ENCODE assay signal across 2 fruit fly cellular contexts in genomic region chrX:13277580-13278467, dm6.
TF ChIP-seq lines count a peak whose summit lies in the region.

No protein-coding gene starts in this region.

TF ChIP-seq in whole organism, embryonic, 481 proteins besides CTCF, POLR2A, EP300 and RAD21 (continued from another document and continues in another):
- TF ChIP-seq jumu (GFP tag; optimal IDR thresholded peaks at IDR 0.05; lab: Kevin White, UChicago): no peak
- TF ChIP-seq lbe (GFP tag; optimal IDR thresholded peaks at IDR 0.05; lab: Kevin White, UChicago): peak; percentile 34
- no peak for TF ChIP-seq pzg (GFP tag; optimal IDR thresholded peaks at IDR 0.05; lab: Kevin White, UChicago)
- TF ChIP-seq dmrt99B (tag; optimal IDR thresholded peaks at IDR 0.05; lab: Kevin White, UChicago): peak; percentile 25
- no peak for TF ChIP-seq CG14667 (GFP tag; IDR thresholded peaks at IDR 0.05; lab: Robert Waterston, UW)
- TF ChIP-seq sna (GFP tag; IDR thresholded peaks at IDR 0.05; lab: Robert Waterston, UW; ENCODE audit: partially characterized antibody): no peak
- TF ChIP-seq odd (GFP tag; optimal IDR thresholded peaks at IDR 0.05; lab: Kevin White, UChicago): no peak
- TF ChIP-seq CG6175 (GFP tag; IDR thresholded peaks at IDR 0.05; lab: Robert Waterston, UW): no peak
- no peak for TF ChIP-seq ewg (GFP tag; optimal IDR thresholded peaks at IDR 0.05; lab: Kevin White, UChicago)
- no peak for TF ChIP-seq CG11560 (tag; IDR thresholded peaks at IDR 0.05; lab: Robert Waterston, UW)
- TF ChIP-seq CoRest (tag; optimal IDR thresholded peaks at IDR 0.05; lab: Kevin White, UChicago): no peak
- TF ChIP-seq p53 (GFP tag; optimal IDR thresholded peaks at IDR 0.05; lab: Kevin White, UChicago): no peak
- TF ChIP-seq NC2α (GFP tag; optimal IDR thresholded peaks at IDR 0.05; lab: Kevin White, UChicago): no peak
- no peak for TF ChIP-seq slou (GFP tag; optimal IDR thresholded peaks at IDR 0.05; lab: Kevin White, UChicago)
- no peak for TF ChIP-seq jigr1 (GFP tag; IDR thresholded peaks at IDR 0.05; lab: Robert Waterston, UW)
- TF ChIP-seq Taf1 (GFP tag; IDR thresholded peaks at IDR 0.05; lab: Robert Waterston, UW): no peak
- peak; percentile 34 for TF ChIP-seq CG18262 (tag; optimal IDR thresholded peaks at IDR 0.05; lab: Kevin White, UChicago)
- TF ChIP-seq ase (GFP tag; IDR thresholded peaks at IDR 0.05; lab: Robert Waterston, UW): no peak
- TF ChIP-seq usp (GFP tag; optimal IDR thresholded peaks at IDR 0.05; lab: Kevin White, UChicago): no peak
- TF ChIP-seq CG12391 (tag; optimal IDR thresholded peaks at IDR 0.05; lab: Kevin White, UChicago): peak; percentile 30
- no peak for TF ChIP-seq al (GFP tag; IDR thresholded peaks at IDR 0.05; lab: Robert Waterston, UW)
- peak; percentile 38 for TF ChIP-seq CG11504 (tag; optimal IDR thresholded peaks at IDR 0.05; lab: Kevin White, UChicago)
- TF ChIP-seq dmrt11E (tag; optimal IDR thresholded peaks at IDR 0.05; lab: Kevin White, UChicago): peak; percentile 44
- no peak for TF ChIP-seq Ssrp (tag; optimal IDR thresholded peaks at IDR 0.05; lab: Kevin White, UChicago)
- TF ChIP-seq Rx (GFP tag; IDR thresholded peaks at IDR 0.05; lab: Robert Waterston, UW): no peak
- TF ChIP-seq psq (GFP tag; optimal IDR thresholded peaks at IDR 0.05; lab: Kevin White, UChicago): no peak
- no peak for TF ChIP-seq CG9437 (GFP tag; optimal IDR thresholded peaks at IDR 0.05; lab: Kevin White, UChicago)
- TF ChIP-seq CG18476 (GFP tag; optimal IDR thresholded peaks at IDR 0.05; lab: Kevin White, UChicago): no peak
- no peak for TF ChIP-seq CG17802 (tag; optimal IDR thresholded peaks at IDR 0.05; lab: Kevin White, UChicago)
- TF ChIP-seq Hey (tag; optimal IDR thresholded peaks at IDR 0.05; lab: Kevin White, UChicago): no peak
- peak; percentile 32 for TF ChIP-seq phol (tag; optimal IDR thresholded peaks at IDR 0.05; lab: Kevin White, UChicago)
- TF ChIP-seq gro (GFP tag; optimal IDR thresholded peaks at IDR 0.05; lab: Kevin White, UChicago): no peak
- no peak for TF ChIP-seq CG2202 (tag; optimal IDR thresholded peaks at IDR 0.05; lab: Kevin White, UChicago)
- no peak for TF ChIP-seq CG14710 (tag; optimal IDR thresholded peaks at IDR 0.05; lab: Kevin White, UChicago)
- TF ChIP-seq CG11085 (GFP tag; IDR thresholded peaks at IDR 0.05; lab: Robert Waterston, UW): no peak
- TF ChIP-seq nmo (GFP tag; optimal IDR thresholded peaks at IDR 0.05; lab: Kevin White, UChicago): no peak
- TF ChIP-seq CG18764 (GFP tag; optimal IDR thresholded peaks at IDR 0.05; lab: Kevin White, UChicago): no peak
- no peak for TF ChIP-seq CG12071 (GFP tag; optimal IDR thresholded peaks at IDR 0.05; lab: Kevin White, UChicago)
- TF ChIP-seq wek (GFP tag; optimal IDR thresholded peaks at IDR 0.05; lab: Kevin White, UChicago): no peak
- TF ChIP-seq Sry-β (GFP tag; optimal IDR thresholded peaks at IDR 0.05; lab: Kevin White, UChicago): no peak
- peak; percentile 24 for TF ChIP-seq CG13624 (GFP tag; optimal IDR thresholded peaks at IDR 0.05; lab: Kevin White, UChicago)
- TF ChIP-seq CG15011 (GFP tag; optimal IDR thresholded peaks at IDR 0.05; lab: Kevin White, UChicago): no peak
- no peak for TF ChIP-seq CG6765 (GFP tag; optimal IDR thresholded peaks at IDR 0.05; lab: Kevin White, UChicago)
- no peak for TF ChIP-seq Blimp-1 (GFP tag; optimal IDR thresholded peaks at IDR 0.05; lab: Kevin White, UChicago)
- TF ChIP-seq CG7928 (GFP tag; optimal IDR thresholded peaks at IDR 0.05; lab: Kevin White, UChicago): no peak
- TF ChIP-seq CG4360 (GFP tag; IDR thresholded peaks at IDR 0.05; lab: Robert Waterston, UW): no peak
- TF ChIP-seq Mrtf (GFP tag; IDR thresholded peaks at IDR 0.05; lab: Robert Waterston, UW): no peak
- no peak for TF ChIP-seq tap (tag; optimal IDR thresholded peaks at IDR 0.05; lab: Kevin White, UChicago)
- TF ChIP-seq CG18599 (GFP tag; optimal IDR thresholded peaks at IDR 0.05; lab: Kevin White, UChicago): no peak
- TF ChIP-seq CG3838 (GFP tag; optimal IDR thresholded peaks at IDR 0.05; lab: Kevin White, UChicago): no peak
- TF ChIP-seq tx (GFP tag; optimal IDR thresholded peaks at IDR 0.05; lab: Kevin White, UChicago): no peak
- no peak for TF ChIP-seq CG4617 (GFP tag; optimal IDR thresholded peaks at IDR 0.05; lab: Kevin White, UChicago; ENCODE audit: borderline replicate concordance)
- no peak for TF ChIP-seq gce (GFP tag; IDR thresholded peaks at IDR 0.05; lab: Robert Waterston, UW)
- no peak for TF ChIP-seq CG15269 (tag; optimal IDR thresholded peaks at IDR 0.05; lab: Kevin White, UChicago)
- no peak for TF ChIP-seq CG8281 (tag; optimal IDR thresholded peaks at IDR 0.05; lab: Kevin White, UChicago)
- TF ChIP-seq CG13424 (tag; optimal IDR thresholded peaks at IDR 0.05; lab: Kevin White, UChicago): peak; percentile 33
- 0 out of 2 replicates have a peak, but pooled peaks have one; percentile 11 for TF ChIP-seq NFAT (GFP tag; IDR thresholded peaks at IDR 0.05; lab: Robert Waterston, UW)
- TF ChIP-seq knrl (GFP tag; IDR thresholded peaks at IDR 0.05; lab: Robert Waterston, UW; ENCODE audit: partially characterized antibody): no peak
- no peak for TF ChIP-seq stwl (tag; optimal IDR thresholded peaks at IDR 0.05; lab: Kevin White, UChicago)
- TF ChIP-seq grn (GFP tag; optimal IDR thresholded peaks at IDR 0.05; lab: Kevin White, UChicago): no peak
- no peak for TF ChIP-seq Scr (GFP tag; IDR thresholded peaks at IDR 0.05; lab: Robert Waterston, UW; ENCODE audit: partially characterized antibody)
- TF ChIP-seq sr (GFP tag; IDR thresholded peaks at IDR 0.05; lab: Robert Waterston, UW): 0 out of 3 replicates have a peak, but pooled peaks have one; percentile 3
- TF ChIP-seq fu2 (GFP tag; optimal IDR thresholded peaks at IDR 0.05; lab: Kevin White, UChicago): no peak
- TF ChIP-seq CG2712 (tag; optimal IDR thresholded peaks at IDR 0.05; lab: Kevin White, UChicago): peak; percentile 47
- no peak for TF ChIP-seq shn (GFP tag; optimal IDR thresholded peaks at IDR 0.05; lab: Kevin White, UChicago)
- TF ChIP-seq Fer1 (GFP tag; optimal IDR thresholded peaks at IDR 0.05; lab: Kevin White, UChicago): no peak
- TF ChIP-seq Hmr (GFP tag; optimal IDR thresholded peaks at IDR 0.05; lab: Kevin White, UChicago): no peak
- no peak for TF ChIP-seq CG14965 (GFP tag; optimal IDR thresholded peaks at IDR 0.05; lab: Kevin White, UChicago; ENCODE audit: borderline replicate concordance)
- TF ChIP-seq dm (GFP tag; optimal IDR thresholded peaks at IDR 0.05; lab: Kevin White, UChicago): no peak

TF ChIP-seq in whole organism, prepupa, 60 proteins besides CTCF, POLR2A, EP300 and RAD21 (continued from another document):
- TF ChIP-seq acj6 (GFP tag; optimal IDR thresholded peaks at IDR 0.05; lab: Kevin White, UChicago) (peak; percentile 42), CG3919 (GFP tag; optimal IDR thresholded peaks at IDR 0.05; lab: Kevin White, UChicago) (peak; percentile 67), CG3032 (tag; optimal IDR thresholded peaks at IDR 0.05; lab: Kevin White, UChicago) (no peak), Sox14 (GFP tag; optimal IDR thresholded peaks at IDR 0.05; lab: Kevin White, UChicago) (no peak), vri (GFP tag; optimal IDR thresholded peaks at IDR 0.05; lab: Kevin White, UChicago) (peak; percentile 48), CG16779 (tag; optimal IDR thresholded peaks at IDR 0.05; lab: Kevin White, UChicago) (no peak), esn (GFP tag; optimal IDR thresholded peaks at IDR 0.05; lab: Kevin White, UChicago) (peak; percentile 49), Ets21C (GFP tag; optimal IDR thresholded peaks at IDR 0.05; lab: Kevin White, UChicago) (peak; percentile 23), Smox (GFP tag; optimal IDR thresholded peaks at IDR 0.05; lab: Kevin White, UChicago) (peak; percentile 55), cyc (GFP tag; optimal IDR thresholded peaks at IDR 0.05; lab: Kevin White, UChicago) (peak; percentile 74), achi (GFP tag; optimal IDR thresholded peaks at IDR 0.05; lab: Kevin White, UChicago) (peak; percentile 5), fkh (GFP tag; optimal IDR thresholded peaks at IDR 0.05; lab: Kevin White, UChicago) (no peak), Hr38 (GFP tag; optimal IDR thresholded peaks at IDR 0.05; lab: Kevin White, UChicago) (no peak), salr (GFP tag; optimal IDR thresholded peaks at IDR 0.05; lab: Kevin White, UChicago) (peak in 1 of 2 experiments; percentile 21), dsx (GFP tag; optimal IDR thresholded peaks at IDR 0.05; lab: Kevin White, UChicago; ENCODE audit: poor library complexity, severe bottlenecking) (peak; percentile 29), lz (GFP tag; optimal IDR thresholded peaks at IDR 0.05; lab: Kevin White, UChicago) (peak; percentile 56), CG1621 (tag; optimal IDR thresholded peaks at IDR 0.05; lab: Kevin White, UChicago) (peak; percentile 9), CG7368 (GFP tag; optimal IDR thresholded peaks at IDR 0.05; lab: Kevin White, UChicago) (no peak), dac (GFP tag; optimal IDR thresholded peaks at IDR 0.05; lab: Kevin White, UChicago) (no peak), Gug (GFP tag; IDR thresholded peaks at IDR 0.05; lab: Robert Waterston, UW) (peak; percentile 53; the same call in 1 of the 2 replicates), eg (GFP tag; IDR thresholded peaks at IDR 0.05; lab: Robert Waterston, UW) (peak; percentile 80), CG8319 (GFP tag; optimal IDR thresholded peaks at IDR 0.05; lab: Kevin White, UChicago) (peak; percentile 44), OdsH (GFP tag; optimal IDR thresholded peaks at IDR 0.05; lab: Kevin White, UChicago) (peak; percentile 34), Hr4 (GFP tag; optimal IDR thresholded peaks at IDR 0.05; lab: Kevin White, UChicago) (peak; percentile 41), CG10669 (GFP tag; optimal IDR thresholded peaks at IDR 0.05; lab: Kevin White, UChicago) (peak; percentile 54), CG6792 (GFP tag; optimal IDR thresholded peaks at IDR 0.05; lab: Kevin White, UChicago) (peak; percentile 23), CG31627 (GFP tag; optimal IDR thresholded peaks at IDR 0.05; lab: Kevin White, UChicago) (peak; percentile 45), CG32006 (GFP tag; optimal IDR thresholded peaks at IDR 0.05; lab: Kevin White, UChicago) (peak; percentile 54), CG4318 (GFP tag; optimal IDR thresholded peaks at IDR 0.05; lab: Kevin White, UChicago) (peak; percentile 5), Eip78C (GFP tag; lab: Kevin White, UChicago) (peak; percentile 90), CG6276 (GFP tag; optimal IDR thresholded peaks at IDR 0.05; lab: Kevin White, UChicago) (peak; percentile 48), CG9139 (GFP tag; optimal IDR thresholded peaks at IDR 0.05; lab: Kevin White, UChicago) (peak; percentile 3), CG15336 (GFP tag; IDR thresholded peaks at IDR 0.05; lab: Robert Waterston, UW) (peak; percentile 69), CG11902 (GFP tag; optimal IDR thresholded peaks at IDR 0.05; lab: Kevin White, UChicago) (peak; percentile 52), spab (GFP tag; optimal IDR thresholded peaks at IDR 0.05; lab: Kevin White, UChicago) (peak; percentile 47), Blimp-1 (GFP tag; optimal IDR thresholded peaks at IDR 0.05; lab: Kevin White, UChicago) (peak; percentile 11), Eip75B (GFP tag; optimal IDR thresholded peaks at IDR 0.05; lab: Kevin White, UChicago) (peak; percentile 9), topi (GFP tag; optimal IDR thresholded peaks at IDR 0.05; lab: Kevin White, UChicago) (peak; percentile 76), fd59A (GFP tag; optimal IDR thresholded peaks at IDR 0.05; lab: Kevin White, UChicago) (peak; percentile 10), Sox102F (GFP tag; optimal IDR thresholded peaks at IDR 0.05; lab: Kevin White, UChicago) (peak; percentile 62)
